Fruit fly (Drosophila melanogaster): ENCODE measurements around the gene CG7251.

CG7251 gene

dm6 chr2L:5569503-5569902 lies 18.7 kb downstream of the CG7251 start (continued):
- no peak for TF ChIP-seq CG15514 (GFP tag; optimal IDR thresholded peaks at IDR 0.05)
- peak; percentile 41; the same call in 1 of the 2 replicates for TF ChIP-seq Ada2b (GFP tag; IDR thresholded peaks at IDR 0.05)
- no peak for TF ChIP-seq CG3726 (GFP tag; IDR thresholded peaks at IDR 0.05)
- peak; percentile 9 for TF ChIP-seq Xbp1 (GFP tag; optimal IDR thresholded peaks at IDR 0.05)
- TF ChIP-seq Taf1 (GFP tag; IDR thresholded peaks at IDR 0.05), result 0 out of 2 replicates have a peak, but pooled peaks have one; percentile 12
- TF ChIP-seq tin (GFP tag; optimal IDR thresholded peaks at IDR 0.05), result no peak
- no peak for TF ChIP-seq Dref (GFP tag; IDR thresholded peaks at IDR 0.05)
- no peak for TF ChIP-seq da (GFP tag; optimal IDR thresholded peaks at IDR 0.05)
- TF ChIP-seq CG7556 (GFP tag; optimal IDR thresholded peaks at IDR 0.05), result no peak
- TF ChIP-seq CG15269 (tag; optimal IDR thresholded peaks at IDR 0.05), result peak; percentile 48
- no peak for TF ChIP-seq CG9215 (GFP tag; IDR thresholded peaks at IDR 0.05)
- no peak for TF ChIP-seq CG1529 (GFP tag; optimal IDR thresholded peaks at IDR 0.05)
- peak; percentile 38 for TF ChIP-seq Hmr (GFP tag; optimal IDR thresholded peaks at IDR 0.05)
- peak; percentile 45 for TF ChIP-seq Sox102F (GFP tag; optimal IDR thresholded peaks at IDR 0.05)
- no peak; the same call in 1 of the 2 replicates for TF ChIP-seq Xrp1 (GFP tag; IDR thresholded peaks at IDR 0.05)
- peak; percentile 33; the same call in 1 of the 2 replicates for TF ChIP-seq Oaz (GFP tag; IDR thresholded peaks at IDR 0.05)
- TF ChIP-seq sima (GFP tag; optimal IDR thresholded peaks at IDR 0.05), result no peak
- TF ChIP-seq CoRest (tag; optimal IDR thresholded peaks at IDR 0.05), result peak; percentile 27
- no peak for TF ChIP-seq CG2202 (tag; optimal IDR thresholded peaks at IDR 0.05)
- TF ChIP-seq cwo (GFP tag; optimal IDR thresholded peaks at IDR 0.05), result peak; percentile 18
- peak; percentile 54; the same call in 1 of the 2 replicates for TF ChIP-seq Ptx1 (GFP tag; IDR thresholded peaks at IDR 0.05)
- 0 out of 2 replicates have a peak, but pooled peaks have one; percentile 7 for TF ChIP-seq danr (GFP tag; IDR thresholded peaks at IDR 0.05)
- TF ChIP-seq CG2889 (GFP tag; IDR thresholded peaks at IDR 0.05), result no peak
- TF ChIP-seq CG10366 (GFP tag; IDR thresholded peaks at IDR 0.05), result peak; percentile 36; the same call in 1 of the 2 replicates
- TF ChIP-seq CG13296 (GFP tag; optimal IDR thresholded peaks at IDR 0.05), result peak; percentile 22
- TF ChIP-seq dmrt99B (tag; optimal IDR thresholded peaks at IDR 0.05), result peak; percentile 49
- TF ChIP-seq sqz (GFP tag; optimal IDR thresholded peaks at IDR 0.05), result no peak
- peak; percentile 14 for TF ChIP-seq mam (GFP tag; optimal IDR thresholded peaks at IDR 0.05)
- no peak; the same call in 1 of the 2 replicates for TF ChIP-seq HLH3B (GFP tag; IDR thresholded peaks at IDR 0.05)
- TF ChIP-seq hth (optimal IDR thresholded peaks at IDR 0.05), result no peak
- TF ChIP-seq Poxn (GFP tag; IDR thresholded peaks at IDR 0.05), result no peak
- TF ChIP-seq CG13894 (tag; optimal IDR thresholded peaks at IDR 0.05), result no peak
- TF ChIP-seq Ets65A (GFP tag), result peak; percentile 93
- no peak for TF ChIP-seq gsb (GFP tag; IDR thresholded peaks at IDR 0.05)
- no peak for TF ChIP-seq sc (optimal IDR thresholded peaks at IDR 0.05)
- no peak for TF ChIP-seq sc (GFP tag; optimal IDR thresholded peaks at IDR 0.05)
- no peak for TF ChIP-seq CG4404 (GFP tag; IDR thresholded peaks at IDR 0.05)
- no peak for TF ChIP-seq Antp (GFP tag; optimal IDR thresholded peaks at IDR 0.05)
- TF ChIP-seq CG14710 (tag; optimal IDR thresholded peaks at IDR 0.05), result no peak
- peak; percentile 58 for TF ChIP-seq CG7839 (tag; optimal IDR thresholded peaks at IDR 0.05)
- TF ChIP-seq unpg (GFP tag; optimal IDR thresholded peaks at IDR 0.05), result no peak
- no peak for TF ChIP-seq pita (GFP tag; optimal IDR thresholded peaks at IDR 0.05)
- peak; percentile 64; the same call in 1 of the 2 replicates for TF ChIP-seq CG14014 (GFP tag; IDR thresholded peaks at IDR 0.05)
- TF ChIP-seq tio (GFP tag; optimal IDR thresholded peaks at IDR 0.05), result no peak
- TF ChIP-seq CG43689 (GFP tag; IDR thresholded peaks at IDR 0.05), result no peak
- TF ChIP-seq sr (GFP tag; IDR thresholded peaks at IDR 0.05), result no peak
- TF ChIP-seq gsb-n (tag; optimal IDR thresholded peaks at IDR 0.05), result no peak
- no peak for TF ChIP-seq mirr (GFP tag; optimal IDR thresholded peaks at IDR 0.05)
- peak; percentile 4 for TF ChIP-seq fd96Cb (tag; optimal IDR thresholded peaks at IDR 0.05)
- TF ChIP-seq shn (GFP tag; optimal IDR thresholded peaks at IDR 0.05), result no peak
- TF ChIP-seq h (optimal IDR thresholded peaks at IDR 0.05), result no peak
- TF ChIP-seq Gug (GFP tag; IDR thresholded peaks at IDR 0.05), result 0 out of 4 replicates have a peak, but pooled peaks have one; percentile 17
- TF ChIP-seq CG17359 (tag; optimal IDR thresholded peaks at IDR 0.05), result no peak
